Fruit fly (Drosophila melanogaster) whole organism, embryonic: Measurements from ENCODE around the gene Tim17b2.

Experiments
- CG10543 ChIP-seq: fragments of 200-800 bp; sonication (Bioruptor generic); optimal IDR thresholded peaks from 3 replicates; lab custom pipeline; 2017; ENCODE audit warnings: missing biosample characterization, mild to moderate bottlenecking, missing genetic modification characterization, moderate library complexity
- CG10979 ChIP-seq: fragments of 200-800 bp; sonication (Bioruptor generic); optimal IDR thresholded peaks from 2 replicates; lab custom pipeline; 2018; ENCODE audit warnings: missing biosample characterization, mild to moderate bottlenecking, missing genetic modification characterization, moderate library complexity
- CG11560 ChIP-seq: fragments of 200-800 bp; sonication (Bioruptor generic); IDR thresholded peaks from 3 replicates; pipeline ENCODE4 v1.3.6; 2022; ENCODE audit warnings: missing biosample characterization, missing genetic modification characterization
- CG14014 ChIP-seq: fragments of 200-800 bp; sonication (Bioruptor generic); IDR thresholded peaks from 2 replicates; pipeline ENCODE4 v1.3.6; 2022; ENCODE audit warnings: missing biosample characterization, missing genetic modification characterization
- CG17186 ChIP-seq: fragments of 200-800 bp; sonication (Bioruptor generic); optimal IDR thresholded peaks from 3 replicates; lab custom pipeline; 2017; ENCODE audit warnings: missing biosample characterization, missing genetic modification reagents, missing genetic modification characterization
- CG17385 ChIP-seq: fragments of 200-800 bp; sonication (Bioruptor generic); optimal IDR thresholded peaks from 3 replicates; lab custom pipeline; 2018; ENCODE audit warnings: missing biosample characterization, mild to moderate bottlenecking, missing genetic modification characterization
- CG17612 ChIP-seq: fragments of 200-800 bp; sonication (Bioruptor generic); IDR thresholded peaks from 2 replicates; pipeline ENCODE4 v1.3.6; 2022; ENCODE audit warnings: missing biosample characterization, missing genetic modification characterization
- CG33557 ChIP-seq: fragments of 200-800 bp; sonication (Bioruptor generic); optimal IDR thresholded peaks from 2 replicates; lab custom pipeline; 2019; ENCODE audit warnings: missing biosample characterization, mild to moderate bottlenecking, missing genetic modification characterization, moderate library complexity
- CG3838 ChIP-seq: fragments of 200-800 bp; sonication (Bioruptor generic); optimal IDR thresholded peaks from 3 replicates; lab custom pipeline; 2016; ENCODE audit warnings: missing biosample characterization, missing genetic modification characterization
- CG3995 ChIP-seq: fragments of 200-800 bp; sonication (Bioruptor generic); optimal IDR thresholded peaks from 3 replicates; lab custom pipeline; 2016; ENCODE audit warnings: missing biosample characterization, missing genetic modification characterization
- CG4707 ChIP-seq: fragments of 200-800 bp; sonication (Bioruptor generic); optimal IDR thresholded peaks from 2 replicates; lab custom pipeline; 2018; ENCODE audit warnings: missing biosample characterization, mild to moderate bottlenecking, missing genetic modification characterization, moderate library complexity
- CG6654 ChIP-seq: fragments of 200-800 bp; sonication (Bioruptor generic); optimal IDR thresholded peaks from 2 replicates; lab custom pipeline; 2017; ENCODE audit warnings: missing biosample characterization, mild to moderate bottlenecking, missing genetic modification characterization
- CG6765 ChIP-seq: fragments of 200-800 bp; sonication (Bioruptor generic); optimal IDR thresholded peaks from 3 replicates; lab custom pipeline; 2017; ENCODE audit warnings: missing biosample characterization, mild to moderate bottlenecking, missing genetic modification characterization
- CG6813 ChIP-seq: fragments of 200-800 bp; sonication (Bioruptor generic); optimal IDR thresholded peaks from 2 replicates; lab custom pipeline; 2017; ENCODE audit warnings: missing biosample characterization, missing genetic modification characterization, mild to moderate bottlenecking, moderate library complexity, missing genetic modification reagents
- CG7987 ChIP-seq: fragments of 200-800 bp; sonication (Bioruptor generic); optimal IDR thresholded peaks from 2 replicates; lab custom pipeline; 2018; ENCODE audit warnings: missing biosample characterization, mild to moderate bottlenecking, missing genetic modification characterization, moderate library complexity
- CG8388 ChIP-seq: fragments of 200-800 bp; sonication (Bioruptor generic); optimal IDR thresholded peaks from 2 replicates; lab custom pipeline; 2019; ENCODE audit warnings: missing biosample characterization, mild to moderate bottlenecking, missing genetic modification characterization, moderate library complexity
- CTCF ChIP-seq: fragments of 200-800 bp; sonication (Bioruptor generic); optimal IDR thresholded peaks from 2 replicates; lab custom pipeline; 2017; ENCODE audit warnings: missing biosample characterization, mild to moderate bottlenecking, missing genetic modification characterization, moderate library complexity
- Camta ChIP-seq: fragments of 200-800 bp; sonication (Bioruptor generic); optimal IDR thresholded peaks from 2 replicates; lab custom pipeline; 2016; ENCODE audit warnings: missing biosample characterization, missing genetic modification characterization
- Dbx ChIP-seq: fragments of 200-800 bp; sonication (Bioruptor generic); IDR thresholded peaks from 3 replicates; pipeline ENCODE4 v1.3.6; 2022; ENCODE audit warnings: missing biosample characterization, missing genetic modification characterization
- Dek ChIP-seq: fragments of 200-800 bp; sonication (Bioruptor generic); optimal IDR thresholded peaks from 3 replicates; lab custom pipeline; 2019; ENCODE audit warnings: missing biosample characterization, mild to moderate bottlenecking, missing genetic modification characterization, moderate library complexity
- Dref ChIP-seq: fragments of 200-800 bp; sonication (Bioruptor generic); IDR thresholded peaks from 2 replicates; pipeline ENCODE4 v1.3.6; 2022; ENCODE audit warnings: missing biosample characterization, missing genetic modification characterization
- GATAe ChIP-seq: fragments of 200-800 bp; sonication (Bioruptor generic); conservative IDR thresholded peaks from 2 replicates; pipeline ENCODE4 v1.3.6; 2022; ENCODE audit warnings: missing biosample characterization, missing genetic modification characterization
- Hand ChIP-seq: fragments of 200-800 bp; sonication (Bioruptor generic); optimal IDR thresholded peaks from 2 replicates; lab custom pipeline; 2017; ENCODE audit warnings: mild to moderate bottlenecking, missing biosample characterization, missing genetic modification reagents, missing genetic modification characterization
- Hmr ChIP-seq: fragments of 200-800 bp; sonication (Bioruptor generic); optimal IDR thresholded peaks from 3 replicates; lab custom pipeline; 2017; ENCODE audit warnings: mild to moderate bottlenecking, missing biosample characterization, missing genetic modification reagents, missing genetic modification characterization
- Hr3 ChIP-seq: fragments of 200-800 bp; sonication (Bioruptor generic); optimal IDR thresholded peaks from 3 replicates; lab custom pipeline; 2016; ENCODE audit warnings: missing biosample characterization, missing genetic modification characterization
- Myb ChIP-seq: fragments of 200-800 bp; sonication (Bioruptor generic); optimal IDR thresholded peaks from 2 replicates; lab custom pipeline; 2016; ENCODE audit warnings: missing biosample characterization, missing genetic modification characterization
- Side ChIP-seq: fragments of 200-800 bp; sonication (Bioruptor generic); optimal IDR thresholded peaks from 2 replicates; lab custom pipeline; 2016; ENCODE audit warnings: missing biosample characterization, missing genetic modification characterization
- Usf ChIP-seq: fragments of 200-800 bp; sonication (Bioruptor generic); optimal IDR thresholded peaks from 2 replicates; lab custom pipeline; 2017; ENCODE audit warnings: missing genotype, missing biosample characterization, missing genetic modification characterization
- Vsx1 ChIP-seq: fragments of 200-800 bp; sonication (Bioruptor generic); optimal IDR thresholded peaks from 2 replicates; lab custom pipeline; 2017; ENCODE audit warnings: missing biosample characterization, mild to moderate bottlenecking, missing genetic modification characterization, missing genetic modification reagents
- crol ChIP-seq: fragments of 200-800 bp; sonication (Bioruptor generic); IDR thresholded peaks from 2 replicates; pipeline ENCODE4 v1.3.6; 2022; ENCODE audit warnings: missing biosample characterization, missing genetic modification characterization
- exex ChIP-seq: fragments of 200-800 bp; sonication (Bioruptor generic); optimal IDR thresholded peaks from 4 replicates; lab custom pipeline; 2018; ENCODE audit warnings: missing biosample characterization, mild to moderate bottlenecking, missing genetic modification characterization, moderate library complexity
- fd96Cb ChIP-seq: fragments of 200-800 bp; sonication (Bioruptor generic); optimal IDR thresholded peaks from 2 replicates; lab custom pipeline; 2018; ENCODE audit warnings: missing biosample characterization, mild to moderate bottlenecking, missing genetic modification characterization, moderate library complexity
- grn ChIP-seq: fragments of 200-800 bp; sonication (Bioruptor generic); optimal IDR thresholded peaks from 3 replicates; lab custom pipeline; 2017; ENCODE audit warnings: missing biosample characterization, missing genetic modification characterization
- kah ChIP-seq: fragments of 200-800 bp; sonication (Bioruptor generic); optimal IDR thresholded peaks from 2 replicates; lab custom pipeline; 2018; ENCODE audit warnings: missing biosample characterization, mild to moderate bottlenecking, missing genetic modification characterization
- klu ChIP-seq: fragments of 200-800 bp; sonication (Bioruptor generic); IDR thresholded peaks from 2 replicates; pipeline ENCODE4 v1.3.6; 2022; ENCODE audit warnings: missing biosample characterization, missing genetic modification characterization
- kni ChIP-seq: fragments of 200-800 bp; sonication (Bioruptor generic); optimal IDR thresholded peaks from 3 replicates; lab custom pipeline; 2017; ENCODE audit warnings: mild to moderate bottlenecking, missing biosample characterization, missing genetic modification reagents, missing genetic modification characterization
- lmd ChIP-seq: fragments of 200-800 bp; sonication (Bioruptor generic); IDR thresholded peaks from 2 replicates; pipeline ENCODE4 v1.3.6; 2022; ENCODE audit warnings: missing biosample characterization, missing genetic modification characterization
- odd ChIP-seq: fragments of 200-800 bp; sonication (Bioruptor generic); optimal IDR thresholded peaks from 2 replicates; lab custom pipeline; 2017; ENCODE audit warnings: missing biosample characterization, mild to moderate bottlenecking, missing genetic modification characterization
- org-1 ChIP-seq: fragments of 200-800 bp; sonication (Bioruptor generic); optimal IDR thresholded peaks from 2 replicates; lab custom pipeline; 2017; ENCODE audit warnings: missing biosample characterization, missing genetic modification characterization
- otp ChIP-seq: fragments of 200-800 bp; sonication (Bioruptor generic); IDR thresholded peaks from 3 replicates; pipeline ENCODE4, ENCODE4 v1.3.6; 2022; ENCODE audit warnings: missing biosample characterization, missing genetic modification characterization
- p53 ChIP-seq: fragments of 200-800 bp; sonication (Bioruptor generic); optimal IDR thresholded peaks from 2 replicates; lab custom pipeline; 2016; ENCODE audit warnings: missing biosample characterization, missing genetic modification characterization
- sens ChIP-seq: fragments of 200-800 bp; sonication (Bioruptor generic); peaks from one replicate; lab custom pipeline; 2016; ENCODE audit warnings: missing biosample characterization, missing genetic modification characterization
- seq ChIP-seq: fragments of 200-800 bp; sonication (Bioruptor generic); IDR thresholded peaks from 2 replicates; pipeline ENCODE4 v1.3.6; 2022; ENCODE audit warnings: missing biosample characterization, missing genetic modification characterization
- tap ChIP-seq: fragments of 200-800 bp; optimal IDR thresholded peaks from 3 replicates; lab custom pipeline; 2019; ENCODE audit warnings: missing biosample characterization, mild to moderate bottlenecking, missing genetic modification characterization, moderate library complexity
- twi ChIP-seq: fragments of 200-800 bp; optimal IDR thresholded peaks from 2 replicates; lab custom pipeline; 2019; ENCODE audit warnings: missing biosample characterization, mild to moderate bottlenecking, missing genetic modification characterization, moderate library complexity
- vnd ChIP-seq: fragments of 200-800 bp; sonication (Bioruptor generic); IDR thresholded peaks from 3 replicates; pipeline ENCODE4 v1.3.6; 2022; ENCODE audit warnings: missing biosample characterization, missing genetic modification characterization; ENCODE audit not compliant: partially characterized antibody

The Tim17b2 gene

DNA sequence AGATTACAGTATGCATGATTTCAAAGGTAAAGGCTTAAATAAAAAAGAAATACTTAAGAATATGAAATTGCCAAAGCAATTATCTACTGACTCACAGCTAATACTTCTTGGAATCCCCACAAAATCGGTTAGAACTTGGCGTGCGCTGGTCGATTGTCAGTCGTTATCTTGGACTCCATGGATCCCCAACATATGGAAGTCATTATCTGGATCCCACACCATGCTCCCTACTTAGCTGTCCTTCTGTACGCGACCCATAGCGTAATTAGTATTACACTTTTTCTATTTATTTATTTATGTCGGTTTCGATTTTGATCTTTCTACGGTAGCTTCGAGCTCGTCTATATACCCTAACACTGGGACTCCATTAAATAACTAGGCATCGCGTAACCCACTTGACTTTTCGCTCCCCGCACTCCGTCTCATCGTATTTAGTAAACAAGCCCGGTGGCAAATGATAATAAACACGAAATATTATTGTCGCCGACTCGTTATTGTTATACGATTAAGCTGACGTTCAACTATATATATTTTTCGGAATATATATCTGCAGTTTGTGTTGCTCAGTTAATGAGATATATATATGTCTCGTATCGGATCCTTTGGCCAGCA, 16.5 kb downstream of the Tim17b2 start (continued):
- TF ChIP-seq Dek (peak; percentile 4), Dbx (GFP tag; lab: Robert Waterston, UW) (no peak), Dref (no peak), CG7987 (GFP tag; lab: Kevin White, UChicago) (no peak), Hand (GFP tag; lab: Kevin White, UChicago) (no peak), Vsx1 (GFP tag; lab: Kevin White, UChicago) (peak; percentile 13), kni (GFP tag; lab: Kevin White, UChicago) (no peak), CG11560 (tag; lab: Robert Waterston, UW) (no peak), CG10543 (GFP tag; lab: Kevin White, UChicago) (peak; percentile 18), exex (tag; lab: Kevin White, UChicago) (peak; percentile 76), sens (GFP tag; lab: Kevin White, UChicago) (peak; percentile 83), Hr3 (GFP tag; lab: Kevin White, UChicago) (no peak), kah (no peak), CG33557 (GFP tag; lab: Kevin White, UChicago) (no peak), vnd (GFP tag; lab: Robert Waterston, UW) (peak; percentile 39; the same call in 2 of the 3 replicates), p53 (no peak), CG17186 (no peak), fd96Cb (no peak), CG6765 (GFP tag; lab: Kevin White, UChicago) (no peak), grn (GFP tag; lab: Kevin White, UChicago) (peak; percentile 72), Side (GFP tag; lab: Kevin White, UChicago) (no peak), org-1 (no peak), Camta (GFP tag; lab: Kevin White, UChicago) (no peak), CTCF (GFP tag; lab: Kevin White, UChicago) (no peak), CG6654 (no peak), GATAe (GFP tag; lab: Robert Waterston, UW) (0 out of 2 replicates have a peak, but pooled peaks have one; percentile 36), Hmr (GFP tag; lab: Kevin White, UChicago) (peak; percentile 11), otp (GFP tag; lab: Robert Waterston, UW) (0 out of 3 replicates have a peak, but pooled peaks have one; percentile 14), Myb (GFP tag; lab: Kevin White, UChicago) (no peak), CG8388 (GFP tag; lab: Kevin White, UChicago) (no peak), CG17385 (GFP tag; lab: Kevin White, UChicago) (peak; percentile 19), tap (tag; lab: Kevin White, UChicago) (no peak), CG10979 (no peak), seq (no peak), odd (no peak), CG3838 (GFP tag; lab: Kevin White, UChicago) (peak; percentile 6), CG6813 (GFP tag; lab: Kevin White, UChicago) (peak; percentile 32), CG17612 (GFP tag; lab: Robert Waterston, UW) (no peak), CG4707 (GFP tag; lab: Kevin White, UChicago) (no peak), klu (GFP tag; lab: Robert Waterston, UW) (no peak), Usf (GFP tag; lab: Kevin White, UChicago) (no peak), twi (tag; lab: Kevin White, UChicago) (peak; percentile 59), lmd (no peak), CG3995 (no peak), crol (GFP tag; lab: Robert Waterston, UW) (peak; percentile 70), CG14014 (GFP tag; lab: Robert Waterston, UW) (no peak)
- TF ChIP-seq, all 482 proteins: peak for 23
